Worm (Caenorhabditis elegans) whole organism, young adult: ENCODE results near the gene copd-1.

Source experiments
- B0336.3 ChIP-seq: fragments of 200-800 bp; sonication (Bioruptor generic); IDR thresholded peaks from 2 replicates; pipeline ENCODE4 v1.3.6; 2022; ENCODE audit warnings: missing genetic modification characterization, missing compliant biosample characterization
- C17E4.6 ChIP-seq: fragments of 200-800 bp; sonication (Bioruptor generic); IDR thresholded peaks from 2 replicates; pipeline ENCODE4 v1.3.6; 2022; ENCODE audit warnings: missing genetic modification reagents, missing genetic modification characterization, missing compliant biosample characterization
- D2030.7 ChIP-seq: fragments of 200-800 bp; sonication (Bioruptor generic); IDR thresholded peaks from 2 replicates; pipeline ENCODE4 v1.3.6; 2022; ENCODE audit warnings: missing genetic modification reagents, missing genetic modification characterization, missing compliant biosample characterization
- F23B12.7 ChIP-seq: sonication (generic microtip); optimal IDR thresholded peaks from 2 replicates; lab custom pipeline; 2017; ENCODE audit warnings: missing genetic modification characterization, mild to moderate bottlenecking, missing compliant biosample characterization, antibody characterized with exemption, moderate library complexity; ENCODE audit not compliant: insufficient read depth
- F33H1.4 ChIP-seq: fragments of 200-800 bp; sonication (Bioruptor generic); IDR thresholded peaks from 2 replicates; pipeline ENCODE4 v1.3.6; 2022; ENCODE audit warnings: missing genetic modification reagents, missing genetic modification characterization, missing compliant biosample characterization
- athp-1 ChIP-seq: sonication (generic microtip); optimal IDR thresholded peaks from 2 replicates; lab custom pipeline; 2017; ENCODE audit warnings: mild to moderate bottlenecking, missing genetic modification characterization, missing compliant biosample characterization
- attf-5 ChIP-seq: fragments of 200-800 bp; sonication (Bioruptor generic); optimal IDR thresholded peaks from 2 replicates; lab custom pipeline; 2018; ENCODE audit warnings: mild to moderate bottlenecking, missing genetic modification characterization, missing compliant biosample characterization
- ccch-3 ChIP-seq: fragments of 200-800 bp; sonication (Bioruptor generic); optimal IDR thresholded peaks from 2 replicates; lab custom pipeline; 2018; ENCODE audit warnings: mild to moderate bottlenecking, missing genetic modification characterization, missing compliant biosample characterization
- cebp-1 ChIP-seq, 2 experiments: fragments of 200-800 bp in 1 of 2; sonication (Bioruptor generic) in 1 of 2; sonication (generic microtip) in 1 of 2; IDR thresholded peaks in 1 of 2; optimal IDR thresholded peaks in 1 of 2; 2 replicates each; pipeline versions ENCODE4 v1.3.6 to Lab custom; 2017 to 2022; ENCODE audit warnings: missing compliant biosample characterization in 2 of 2, missing genetic modification characterization in 2 of 2, mild to moderate bottlenecking in 1 of 2, missing genetic modification reagents in 1 of 2, moderate library complexity in 1 of 2
- ceh-100 ChIP-seq: fragments of 200-800 bp; sonication (Bioruptor generic); IDR thresholded peaks from 2 replicates; pipeline ENCODE4 v1.3.6; 2022; ENCODE audit warnings: missing genetic modification reagents, missing genetic modification characterization, missing compliant biosample characterization
- ceh-27 ChIP-seq: fragments of 200-800 bp; sonication (Bioruptor generic); optimal IDR thresholded peaks from 2 replicates; lab custom pipeline; 2018; ENCODE audit warnings: mild to moderate bottlenecking, missing genetic modification characterization, moderate library complexity, missing compliant biosample characterization
- ceh-91 ChIP-seq: fragments of 200-800 bp; sonication (Bioruptor generic); IDR thresholded peaks from 2 replicates; pipeline ENCODE4 v1.3.6; 2022; ENCODE audit warnings: missing genetic modification reagents, missing genetic modification characterization, missing compliant biosample characterization
- dox-1 ChIP-seq: fragments of 200-800 bp; sonication (Bioruptor generic); IDR thresholded peaks from 2 replicates; pipeline ENCODE4 v1.3.6; 2022; ENCODE audit warnings: missing genetic modification reagents, missing genetic modification characterization, missing compliant biosample characterization
- dpl-1 ChIP-seq: fragments of 150-350 bp; optimal IDR thresholded peaks from 2 replicates; lab custom pipeline; 2014; ENCODE audit warnings: missing biosample characterization, missing genetic modification reagents, missing genetic modification characterization
- efl-1 ChIP-seq: fragments of 150-350 bp; optimal IDR thresholded peaks from 2 replicates; lab custom pipeline; 2014; ENCODE audit warnings: missing biosample characterization, missing genetic modification reagents, missing genetic modification characterization
- egl-18 ChIP-seq: fragments of 200-800 bp; sonication (Bioruptor generic); IDR thresholded peaks from 2 replicates; pipeline ENCODE4 v1.3.6; 2022; ENCODE audit warnings: missing genetic modification reagents, missing genetic modification characterization, missing compliant biosample characterization
- egl-44 ChIP-seq: fragments of 200-800 bp; sonication (Bioruptor generic); IDR thresholded peaks from 2 replicates; pipeline ENCODE4 v1.3.6; 2022; ENCODE audit warnings: missing genetic modification reagents, missing genetic modification characterization, missing compliant biosample characterization
- let-607 ChIP-seq, 2 experiments: fragments of 200-800 bp in 1 of 2; sonication (Bioruptor generic) in 1 of 2; sonication (generic microtip) in 1 of 2; optimal IDR thresholded peaks; 2 replicates each; lab custom pipeline; 2016 to 2018; ENCODE audit warnings: mild to moderate bottlenecking in 2 of 2, missing compliant biosample characterization in 2 of 2, missing genetic modification characterization in 2 of 2, moderate library complexity in 2 of 2, missing genotype in 1 of 2
- lin-35 ChIP-seq, 3 experiments: fragments of 150-350 bp in 2 of 3; sonication (generic microtip) in 1 of 3; optimal IDR thresholded peaks; 2 replicates each; lab custom pipeline; 2014 to 2018; ENCODE audit warnings: missing biosample characterization in 3 of 3, missing genetic modification characterization in 3 of 3, missing genetic modification reagents in 3 of 3
- lin-40 ChIP-seq: sonication (generic microtip); optimal IDR thresholded peaks from 2 replicates; lab custom pipeline; 2016; ENCODE audit warnings: missing genetic modification characterization, mild to moderate bottlenecking, missing compliant biosample characterization, missing genotype, missing genetic modification reagents
- lin-54 ChIP-seq: fragments of 200-800 bp; sonication (Bioruptor generic); optimal IDR thresholded peaks from 2 replicates; lab custom pipeline; 2018; ENCODE audit warnings: mild to moderate bottlenecking, missing genetic modification characterization, missing compliant biosample characterization
- lsl-1 ChIP-seq: fragments of 200-800 bp; sonication (Bioruptor generic); optimal IDR thresholded peaks from 2 replicates; lab custom pipeline; 2018; ENCODE audit warnings: mild to moderate bottlenecking, missing genetic modification characterization, moderate library complexity, missing compliant biosample characterization
- madf-3 ChIP-seq: fragments of 200-800 bp; sonication (Bioruptor generic); IDR thresholded peaks from 2 replicates; pipeline ENCODE4 v1.3.6; 2022; ENCODE audit warnings: missing genetic modification reagents, missing genetic modification characterization, missing compliant biosample characterization
- madf-6 ChIP-seq: fragments of 200-800 bp; sonication (Bioruptor generic); IDR thresholded peaks from 2 replicates; pipeline ENCODE4 v1.3.6; 2022; ENCODE audit warnings: missing genetic modification reagents, missing genetic modification characterization, missing compliant biosample characterization
- madf-8 ChIP-seq: fragments of 200-800 bp; sonication (Bioruptor generic); conservative IDR thresholded peaks from 2 replicates; pipeline ENCODE4 v1.3.6; 2022; ENCODE audit warnings: missing genetic modification reagents, missing genetic modification characterization, missing compliant biosample characterization
- mcd-1 ChIP-seq: fragments of 200-800 bp; sonication (Bioruptor generic); IDR thresholded peaks from 2 replicates; pipeline ENCODE4 v1.3.6; 2022; ENCODE audit warnings: missing genetic modification reagents, missing genetic modification characterization, missing compliant biosample characterization
- nfya-1 ChIP-seq: sonication (generic microtip); optimal IDR thresholded peaks from 2 replicates; lab custom pipeline; 2017; ENCODE audit warnings: antibody characterized with exemption, missing compliant biosample characterization, missing genetic modification characterization, borderline replicate concordance; ENCODE audit not compliant: insufficient read depth
- nhr-80 ChIP-seq: sonication (generic microtip); optimal IDR thresholded peaks from 2 replicates; lab custom pipeline; 2016; ENCODE audit warnings: missing genetic modification characterization, missing compliant biosample characterization
- rcor-1 ChIP-seq: fragments of 200-800 bp; sonication (Bioruptor generic); IDR thresholded peaks from 2 replicates; pipeline ENCODE4 v1.3.6; 2022; ENCODE audit warnings: missing genetic modification reagents, missing genetic modification characterization, missing compliant biosample characterization
- snpc-3.4 ChIP-seq: sonication (generic microtip); optimal IDR thresholded peaks from 2 replicates; lab custom pipeline; 2017; ENCODE audit warnings: missing genetic modification characterization, mild to moderate bottlenecking, missing compliant biosample characterization, antibody characterized with exemption, moderate library complexity, missing genotype, missing genetic modification reagents
- snpc-4 ChIP-seq, 5 experiments: fragments of 150-350 bp in 1 of 5; sonication (generic microtip) in 4 of 5; optimal IDR thresholded peaks; 2 replicates each; lab custom pipeline; 2014 to 2018; ENCODE audit warnings: missing genetic modification characterization in 5 of 5, missing biosample characterization in 3 of 5, antibody characterized with exemption in 2 of 5, mild to moderate bottlenecking in 2 of 5, missing compliant biosample characterization in 2 of 5, missing genotype in 2 of 5, moderate library complexity in 2 of 5, missing genetic modification reagents in 1 of 5
- somi-1 ChIP-seq: fragments of 200-800 bp; sonication (Bioruptor generic); optimal IDR thresholded peaks from 2 replicates; lab custom pipeline; 2018; ENCODE audit warnings: mild to moderate bottlenecking, missing genetic modification characterization, missing compliant biosample characterization
- tbp1 ChIP-seq: fragments of 200-800 bp; sonication (Bioruptor generic); optimal IDR thresholded peaks from 2 replicates; lab custom pipeline; 2018; ENCODE audit warnings: mild to moderate bottlenecking, missing genetic modification characterization, missing compliant biosample characterization
- unc-130 ChIP-seq: sonication (generic microtip); optimal IDR thresholded peaks from 2 replicates; lab custom pipeline; 2016; ENCODE audit warnings: missing genetic modification reagents, missing genetic modification characterization, missing compliant biosample characterization
- xnd-1 ChIP-seq: sonication (generic microtip); optimal IDR thresholded peaks from 2 replicates; lab custom pipeline; 2016; ENCODE audit warnings: missing genotype, missing genetic modification reagents, missing genetic modification characterization, missing compliant biosample characterization
- ztf-18 ChIP-seq: sonication (generic microtip); optimal IDR thresholded peaks from 2 replicates; lab custom pipeline; 2016; ENCODE audit warnings: missing genotype, mild to moderate bottlenecking, missing genetic modification characterization, missing compliant biosample characterization
- ztf-25 ChIP-seq: fragments of 200-800 bp; sonication (Bioruptor generic); IDR thresholded peaks from 2 replicates; pipeline ENCODE4 v1.3.6; 2022; ENCODE audit warnings: missing genetic modification reagents, missing genetic modification characterization, missing compliant biosample characterization
- ztf-28 ChIP-seq: fragments of 200-800 bp; sonication (Bioruptor generic); IDR thresholded peaks from 2 replicates; pipeline ENCODE4 v1.3.6; 2022; ENCODE audit warnings: missing genetic modification reagents, missing genetic modification characterization, missing compliant biosample characterization
- ztf-3 ChIP-seq: fragments of 200-800 bp; sonication (Bioruptor generic); optimal IDR thresholded peaks from 2 replicates; lab custom pipeline; 2018; ENCODE audit warnings: mild to moderate bottlenecking, missing genetic modification characterization, missing compliant biosample characterization

Gene copd-1

DNA sequence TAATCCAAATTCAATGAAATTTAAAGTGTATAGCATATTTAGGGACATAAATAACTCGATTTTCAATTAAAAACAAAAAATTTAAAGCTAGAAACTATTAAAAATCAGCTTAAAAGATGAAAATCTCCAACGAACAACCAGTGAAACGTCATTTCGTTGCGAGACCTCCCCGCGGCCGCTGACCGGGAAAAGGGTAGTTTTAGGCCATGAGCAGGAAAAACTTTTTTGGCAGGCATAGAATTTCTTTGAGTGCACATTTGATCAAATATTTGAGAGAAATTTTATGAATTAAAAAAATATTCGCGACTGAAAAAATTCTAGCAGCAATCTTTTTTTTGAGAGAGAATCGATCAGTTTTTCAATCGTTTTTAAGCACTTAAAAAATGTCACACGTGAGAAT, 545 bp upstream of the copd-1 start:
- TF ChIP-seq nfya-1 (tag; lab: Kevin White, UChicago) (no peak), mcd-1 (GFP tag; lab: Robert Waterston, UW) (peak; percentile 59), lin-40 (tag; lab: Kevin White, UChicago) (no peak), efl-1 (peak; percentile 77), F23B12.7 (tag; lab: Kevin White, UChicago) (peak; percentile 42), xnd-1 (peak; percentile 59), ztf-18 (tag; lab: Kevin White, UChicago) (peak; percentile 12), let-607 (tag; optimal IDR thresholded peaks at IDR 0.05; lab: Kevin White, UChicago) (peak; percentile 85 to 91), dox-1 (peak; percentile 81), ztf-3 (GFP tag; lab: Kevin White, UChicago) (no peak), egl-44 (GFP tag; lab: Robert Waterston, UW) (no peak), somi-1 (GFP tag; lab: Kevin White, UChicago) (no peak), ztf-28 (0 out of 2 replicates have a peak, but pooled peaks have one; percentile 61), madf-8 (peak; percentile 83), F33H1.4 (GFP tag; lab: Robert Waterston, UW) (peak; percentile 77), unc-130 (GFP tag; lab: Kevin White, UChicago) (peak; percentile 20), D2030.7 (GFP tag; lab: Robert Waterston, UW) (peak; percentile 40; the same call in 1 of the 2 replicates), snpc-4 (GFP tag; optimal IDR thresholded peaks at IDR 0.05; lab: Kevin White, UChicago) (no peak), snpc-4 (tag; optimal IDR thresholded peaks at IDR 0.05; lab: Kevin White, UChicago) (peak in 1 of 4 experiments; percentile 80), egl-18 (GFP tag; lab: Robert Waterston, UW) (no peak), B0336.3 (GFP tag; lab: Robert Waterston, UW) (no peak), ceh-91 (GFP tag; lab: Robert Waterston, UW) (0 out of 2 replicates have a peak, but pooled peaks have one; percentile 28), nhr-80 (tag; lab: Kevin White, UChicago) (peak; percentile 39), cebp-1 (GFP tag; IDR thresholded peaks at IDR 0.05; lab: Robert Waterston, UW) (no peak), cebp-1 (tag; optimal IDR thresholded peaks at IDR 0.05; lab: Kevin White, UChicago) (peak; percentile 36), madf-6 (peak; percentile 83), madf-3 (GFP tag; lab: Robert Waterston, UW) (no peak), snpc-3.4 (tag; lab: Kevin White, UChicago) (peak; percentile 68), ztf-25 (GFP tag; lab: Robert Waterston, UW) (peak; percentile 55; the same call in 1 of the 2 replicates), ceh-27 (GFP tag; lab: Kevin White, UChicago) (peak; percentile 4), tbp1 (GFP tag; lab: Kevin White, UChicago) (peak; percentile 10), ceh-100 (GFP tag; lab: Robert Waterston, UW) (peak; percentile 34; the same call in 1 of the 2 replicates), attf-5 (GFP tag; lab: Kevin White, UChicago) (peak; percentile 72), lsl-1 (GFP tag; lab: Kevin White, UChicago) (peak; percentile 43), ccch-3 (GFP tag; lab: Kevin White, UChicago) (no peak)

- TF ChIP-seq C17E4.6 = no peak
Measured at ce11 chrIII:6619952-6620351, 4.8 kb downstream of the copd-1 start, which contains the start of gene C13B9.2. TSS of gene C13B9.2 (plus strand) at chrIII:6620252.

ce11 chrIII:6615064-6615463, 9.7 kb downstream of the copd-1 start, which contains the start of gene cmtr-2:
TSS of gene cmtr-2 (plus strand) at chrIII:6615414.
- peak; percentile 92 for TF ChIP-seq mcd-1 (GFP tag; lab: Robert Waterston, UW)
- no peak for TF ChIP-seq dox-1
- peak; percentile 74 for TF ChIP-seq dpl-1 (GFP tag; lab: Kevin White, UChicago)
- TF ChIP-seq lin-35 (GFP tag; optimal IDR thresholded peaks at IDR 0.05; lab: Kevin White, UChicago) = peak in 2 of 3 experiments; percentile 54 to 87
- TF ChIP-seq lin-54 (GFP tag; lab: Kevin White, UChicago) = peak; percentile 91
- no peak for TF ChIP-seq rcor-1 (GFP tag; lab: Robert Waterston, UW)
- TF ChIP-seq efl-1 = peak; percentile 65
- no peak for TF ChIP-seq athp-1 (tag; lab: Kevin White, UChicago)
- TF ChIP-seq F33H1.4 (GFP tag; lab: Robert Waterston, UW) = 0 out of 2 replicates have a peak, but pooled peaks have one; percentile 23
